Fruit fly (Drosophila melanogaster) whole organism, prepupa: ENCODE data around the gene Sf3b1.

Source experiments
- Blimp-1 ChIP-seq: fragments of 200-800 bp; sonication (Bioruptor generic); optimal IDR thresholded peaks from 3 replicates; lab custom pipeline; 2017; ENCODE audit warnings: missing biosample characterization, missing genetic modification characterization, mild to moderate bottlenecking, moderate library complexity, missing genetic modification reagents
- CG10669 ChIP-seq: fragments of 200-800 bp; sonication (Bioruptor generic); optimal IDR thresholded peaks from 3 replicates; lab custom pipeline; 2018; ENCODE audit warnings: missing biosample characterization, mild to moderate bottlenecking, missing genetic modification characterization, moderate library complexity
- CG11294 ChIP-seq: fragments of 200-800 bp; sonication (Bioruptor generic); IDR thresholded peaks from 2 replicates; pipeline ENCODE4 v1.3.6; 2022; ENCODE audit warnings: missing biosample characterization, missing genetic modification characterization
- CG11762 ChIP-seq: fragments of 200-800 bp; sonication (Bioruptor generic); optimal IDR thresholded peaks from 3 replicates; lab custom pipeline; 2016; ENCODE audit warnings: missing biosample characterization, missing genetic modification characterization; ENCODE audit not compliant: insufficient read depth
- CG11902 ChIP-seq: fragments of 200-800 bp; sonication (Bioruptor generic); optimal IDR thresholded peaks from 3 replicates; lab custom pipeline; 2016; ENCODE audit warnings: missing biosample characterization, missing genetic modification characterization
- CG15336 ChIP-seq: fragments of 200-800 bp; sonication (Bioruptor generic); IDR thresholded peaks from 2 replicates; pipeline ENCODE4 v1.3.6; 2022; ENCODE audit warnings: missing biosample characterization, missing genetic modification characterization
- CG1621 ChIP-seq: fragments of 200-800 bp; sonication (Bioruptor generic); optimal IDR thresholded peaks from 3 replicates; lab custom pipeline; 2018; ENCODE audit warnings: missing biosample characterization, mild to moderate bottlenecking, missing genetic modification characterization
- CG16779 ChIP-seq: fragments of 200-800 bp; sonication (Bioruptor generic); optimal IDR thresholded peaks from 3 replicates; lab custom pipeline; 2017; ENCODE audit warnings: missing biosample characterization, mild to moderate bottlenecking, missing genetic modification characterization
- CG3032 ChIP-seq: fragments of 200-800 bp; optimal IDR thresholded peaks from 2 replicates; lab custom pipeline; 2019; ENCODE audit warnings: missing biosample characterization, mild to moderate bottlenecking, missing genetic modification characterization, moderate library complexity
- CG31627 ChIP-seq: fragments of 200-800 bp; sonication (Bioruptor generic); optimal IDR thresholded peaks from 3 replicates; lab custom pipeline; 2016; ENCODE audit warnings: missing biosample characterization, missing genetic modification characterization
- CG32006 ChIP-seq: fragments of 200-800 bp; sonication (Bioruptor generic); optimal IDR thresholded peaks from 3 replicates; lab custom pipeline; 2017; ENCODE audit warnings: missing biosample characterization, mild to moderate bottlenecking, missing genetic modification characterization
- CG34406 ChIP-seq: fragments of 200-800 bp; sonication (Bioruptor generic); optimal IDR thresholded peaks from 3 replicates; lab custom pipeline; 2016; ENCODE audit warnings: missing biosample characterization, missing genetic modification characterization
- CG3919 ChIP-seq: fragments of 200-800 bp; sonication (Bioruptor generic); optimal IDR thresholded peaks from 3 replicates; lab custom pipeline; 2016; ENCODE audit warnings: missing biosample characterization, missing genetic modification characterization
- CG6163 ChIP-seq: fragments of 200-800 bp; sonication (Bioruptor generic); IDR thresholded peaks from 3 replicates; pipeline ENCODE4 v1.3.6; 2022; ENCODE audit warnings: missing biosample characterization, missing genetic modification characterization
- CG6276 ChIP-seq: fragments of 200-800 bp; sonication (Bioruptor generic); optimal IDR thresholded peaks from 2 replicates; lab custom pipeline; 2017; ENCODE audit warnings: missing biosample characterization, mild to moderate bottlenecking, missing genetic modification characterization
- CG6792 ChIP-seq: fragments of 200-800 bp; sonication (Bioruptor generic); optimal IDR thresholded peaks from 3 replicates; lab custom pipeline; 2016; ENCODE audit warnings: missing biosample characterization, missing genetic modification characterization
- CG6808 ChIP-seq: fragments of 200-800 bp; sonication (Bioruptor generic); optimal IDR thresholded peaks from 3 replicates; lab custom pipeline; 2017; ENCODE audit warnings: missing biosample characterization, missing genetic modification characterization, mild to moderate bottlenecking, moderate library complexity, missing genetic modification reagents
- CG6854 ChIP-seq: fragments of 200-800 bp; sonication (Bioruptor generic); optimal IDR thresholded peaks from 2 replicates; lab custom pipeline; 2017; ENCODE audit warnings: missing biosample characterization, mild to moderate bottlenecking, missing genetic modification characterization
- CG7368 ChIP-seq: fragments of 200-800 bp; sonication (Bioruptor generic); optimal IDR thresholded peaks from 3 replicates; lab custom pipeline; 2016; ENCODE audit warnings: missing biosample characterization, missing genetic modification characterization
- CG8632 ChIP-seq: fragments of 200-800 bp; sonication (Bioruptor generic); optimal IDR thresholded peaks from 3 replicates; lab custom pipeline; 2016; ENCODE audit warnings: missing biosample characterization, missing genetic modification characterization
- CG9139 ChIP-seq: fragments of 200-800 bp; sonication (Bioruptor generic); optimal IDR thresholded peaks from 3 replicates; lab custom pipeline; 2017; ENCODE audit warnings: missing biosample characterization, mild to moderate bottlenecking, missing genetic modification characterization
- Eip75B ChIP-seq: fragments of 200-800 bp; sonication (Bioruptor generic); optimal IDR thresholded peaks from 3 replicates; lab custom pipeline; 2016; ENCODE audit warnings: missing biosample characterization, missing genetic modification characterization
- Eip78C ChIP-seq: fragments of 200-800 bp; sonication (Bioruptor generic); peaks from one replicate; lab custom pipeline; 2016; ENCODE audit warnings: missing biosample characterization, missing genetic modification characterization
- Eip93F ChIP-seq: fragments of 200-800 bp; sonication (Bioruptor generic); optimal IDR thresholded peaks from 2 replicates; lab custom pipeline; 2016; ENCODE audit warnings: missing biosample characterization, mild to moderate bottlenecking, missing genetic modification characterization
- Ets21C ChIP-seq: fragments of 200-800 bp; sonication (Bioruptor generic); optimal IDR thresholded peaks from 3 replicates; lab custom pipeline; 2016; ENCODE audit warnings: missing biosample characterization, missing genetic modification characterization
- Ets96B ChIP-seq: fragments of 200-800 bp; optimal IDR thresholded peaks from 2 replicates; lab custom pipeline; 2019; ENCODE audit warnings: missing biosample characterization, mild to moderate bottlenecking, missing genetic modification characterization, moderate library complexity
- Gug ChIP-seq: fragments of 200-800 bp; sonication (Bioruptor generic); IDR thresholded peaks from 2 replicates; pipeline ENCODE4 v1.3.6; 2022; ENCODE audit warnings: missing biosample characterization, missing genetic modification characterization
- Hr4 ChIP-seq: fragments of 200-800 bp; sonication (Bioruptor generic); optimal IDR thresholded peaks from 3 replicates; lab custom pipeline; 2016; ENCODE audit warnings: missing biosample characterization, missing genetic modification characterization
- Met ChIP-seq: fragments of 200-800 bp; sonication (Bioruptor generic); optimal IDR thresholded peaks from 3 replicates; lab custom pipeline; 2016; ENCODE audit warnings: missing biosample characterization, missing genetic modification characterization
- OdsH ChIP-seq: fragments of 200-800 bp; sonication (Bioruptor generic); optimal IDR thresholded peaks from 3 replicates; lab custom pipeline; 2016; ENCODE audit warnings: missing biosample characterization, missing genetic modification characterization
- Smox ChIP-seq: fragments of 200-800 bp; sonication (Bioruptor generic); optimal IDR thresholded peaks from 3 replicates; lab custom pipeline; 2016; ENCODE audit warnings: missing biosample characterization, missing genetic modification characterization
- Sox102F ChIP-seq: fragments of 200-800 bp; sonication (Bioruptor generic); optimal IDR thresholded peaks from 2 replicates; lab custom pipeline; 2016; ENCODE audit warnings: missing biosample characterization, mild to moderate bottlenecking, missing genetic modification characterization
- Sox15 ChIP-seq: fragments of 200-800 bp; sonication (Bioruptor generic); optimal IDR thresholded peaks from 3 replicates; lab custom pipeline; 2016; ENCODE audit warnings: missing biosample characterization, missing genetic modification characterization
- achi ChIP-seq: fragments of 200-800 bp; sonication (Bioruptor generic); optimal IDR thresholded peaks from 3 replicates; lab custom pipeline; 2016; ENCODE audit warnings: missing biosample characterization, missing genetic modification characterization
- cyc ChIP-seq: fragments of 200-800 bp; sonication (Bioruptor generic); optimal IDR thresholded peaks from 3 replicates; lab custom pipeline; 2016; ENCODE audit warnings: missing biosample characterization, missing genetic modification characterization
- dsx ChIP-seq: fragments of 200-800 bp; optimal IDR thresholded peaks from 3 replicates; lab custom pipeline; 2019; ENCODE audit warnings: missing biosample characterization, mild to moderate bottlenecking, missing genetic modification characterization, moderate library complexity; ENCODE audit not compliant: poor library complexity, severe bottlenecking
- eg ChIP-seq: fragments of 200-800 bp; sonication (Bioruptor generic); IDR thresholded peaks from 3 replicates; pipeline ENCODE4 v1.3.6; 2022; ENCODE audit warnings: missing biosample characterization, missing genetic modification characterization
- fd59A ChIP-seq: fragments of 200-800 bp; sonication (Bioruptor generic); optimal IDR thresholded peaks from 2 replicates; lab custom pipeline; 2017; ENCODE audit warnings: missing biosample characterization, mild to moderate bottlenecking, missing genetic modification characterization, missing genetic modification reagents
- fd85E ChIP-seq: fragments of 200-800 bp; sonication (Bioruptor generic); optimal IDR thresholded peaks from 3 replicates; lab custom pipeline; 2016; ENCODE audit warnings: missing biosample characterization, missing genetic modification characterization
- fkh ChIP-seq: fragments of 200-800 bp; sonication (Bioruptor generic); optimal IDR thresholded peaks from 3 replicates; lab custom pipeline; 2017; ENCODE audit warnings: missing biosample characterization, mild to moderate bottlenecking, missing genetic modification characterization, moderate library complexity
- lz ChIP-seq: fragments of 200-800 bp; sonication (Bioruptor generic); optimal IDR thresholded peaks from 3 replicates; lab custom pipeline; 2016; ENCODE audit warnings: missing biosample characterization, missing genetic modification characterization
- net ChIP-seq: fragments of 200-800 bp; sonication (Bioruptor generic); optimal IDR thresholded peaks from 3 replicates; lab custom pipeline; 2016; ENCODE audit warnings: missing biosample characterization, missing genetic modification characterization
- pdm3 ChIP-seq: fragments of 200-800 bp; sonication (Bioruptor generic); optimal IDR thresholded peaks from 3 replicates; lab custom pipeline; 2016; ENCODE audit warnings: missing biosample characterization, missing genetic modification characterization
- salr ChIP-seq, 2 experiments: fragments of 200-800 bp; sonication (Bioruptor generic); optimal IDR thresholded peaks; 3 replicates each; lab custom pipeline; 2016 to 2018; ENCODE audit warnings: missing biosample characterization in 2 of 2, missing genetic modification characterization in 2 of 2, mild to moderate bottlenecking in 1 of 2
- spab ChIP-seq: fragments of 200-800 bp; sonication (Bioruptor generic); optimal IDR thresholded peaks from 2 replicates; lab custom pipeline; 2017; ENCODE audit warnings: missing biosample characterization, mild to moderate bottlenecking, missing genetic modification characterization, missing genetic modification reagents
- ss ChIP-seq, 2 experiments: fragments of 200-800 bp; sonication (Bioruptor generic); optimal IDR thresholded peaks; 2 replicates in 1 of 2; 3 replicates in 1 of 2; lab custom pipeline; 2017 to 2018; ENCODE audit warnings: mild to moderate bottlenecking in 2 of 2, missing biosample characterization in 2 of 2, missing genetic modification characterization in 2 of 2, moderate library complexity in 1 of 2
- vri ChIP-seq: fragments of 200-800 bp; sonication (Bioruptor generic); optimal IDR thresholded peaks from 3 replicates; lab custom pipeline; 2016; ENCODE audit warnings: missing biosample characterization, mild to moderate bottlenecking, missing genetic modification characterization

The Sf3b1 gene

dm6 chr2L:608143-608542 is 40.0 kb downstream of the Sf3b1 start (continued):
- TF ChIP-seq CG3032 (tag; lab: Kevin White, UChicago) = peak; percentile 81
- TF ChIP-seq CG9139 (GFP tag; lab: Kevin White, UChicago) = peak; percentile 57
- TF ChIP-seq CG6854 (GFP tag; lab: Kevin White, UChicago) = no peak
- TF ChIP-seq fd85E (GFP tag; lab: Kevin White, UChicago) = no peak
- no peak for TF ChIP-seq Sox102F
- no peak for TF ChIP-seq Ets21C (GFP tag; lab: Kevin White, UChicago)
- TF ChIP-seq ss (GFP tag; optimal IDR thresholded peaks at IDR 0.05; lab: Kevin White, UChicago) = peak; percentile 71 to 73
- no peak for TF ChIP-seq Smox (GFP tag; lab: Kevin White, UChicago)
- TF ChIP-seq Eip75B (GFP tag; lab: Kevin White, UChicago) = peak; percentile 68
- TF ChIP-seq CG15336 (GFP tag; lab: Robert Waterston, UW) = peak; percentile 83
- no peak for TF ChIP-seq fkh (GFP tag; lab: Kevin White, UChicago)
- TF ChIP-seq Eip93F (GFP tag; lab: Kevin White, UChicago) = no peak
- peak; percentile 16 for TF ChIP-seq CG6792 (GFP tag; lab: Kevin White, UChicago)
- no peak for TF ChIP-seq cyc (GFP tag; lab: Kevin White, UChicago)
- peak; percentile 79; the same call in 2 of the 3 replicates for TF ChIP-seq CG6163
- peak; percentile 54 for TF ChIP-seq CG16779 (tag; lab: Kevin White, UChicago)
- no peak for TF ChIP-seq Sox15 (GFP tag; lab: Kevin White, UChicago)
- peak; percentile 33; the same call in 1 of the 2 replicates for TF ChIP-seq Gug (GFP tag; lab: Robert Waterston, UW)
- TF ChIP-seq CG3919 (GFP tag; lab: Kevin White, UChicago) = peak; percentile 63
- peak; percentile 51 to 63 for TF ChIP-seq salr (GFP tag; optimal IDR thresholded peaks at IDR 0.05; lab: Kevin White, UChicago)
- peak; percentile 4 for TF ChIP-seq Met (GFP tag; lab: Kevin White, UChicago)
- TF ChIP-seq dsx (GFP tag; lab: Kevin White, UChicago) = peak; percentile 68

DNA sequence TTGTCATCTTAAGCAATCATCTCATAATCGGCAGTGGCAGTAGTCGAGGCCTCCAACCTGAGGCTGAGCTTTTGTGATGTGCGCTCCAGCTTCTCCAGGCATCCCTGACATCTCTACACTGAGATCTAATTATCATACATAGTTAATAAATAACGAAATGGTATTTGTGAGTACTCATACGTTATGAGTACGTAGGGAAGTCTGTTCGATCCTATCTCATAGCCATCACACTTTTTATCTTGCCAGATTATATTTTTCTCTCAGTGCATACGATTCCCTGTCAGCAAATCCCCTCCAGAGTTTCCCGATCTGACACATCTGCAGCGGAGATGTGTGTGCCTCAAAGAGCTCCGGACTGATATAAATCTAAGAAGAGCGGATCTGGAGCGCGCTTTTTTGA is 41.4 kb downstream of the Sf3b1 start:
- TF ChIP-seq spab (GFP tag; lab: Kevin White, UChicago) (peak; percentile 61), CG11762 (GFP tag; lab: Kevin White, UChicago) (no peak), vri (GFP tag; lab: Kevin White, UChicago) (no peak), CG15336 (GFP tag; lab: Robert Waterston, UW) (0 out of 2 replicates have a peak, but pooled peaks have one; percentile 35), Eip93F (GFP tag; lab: Kevin White, UChicago) (no peak), Met (GFP tag; lab: Kevin White, UChicago) (peak; percentile 32), eg (0 out of 3 replicates have a peak, but pooled peaks have one; percentile 24), CG10669 (GFP tag; lab: Kevin White, UChicago) (peak; percentile 70), achi (GFP tag; lab: Kevin White, UChicago) (peak; percentile 64), dsx (GFP tag; lab: Kevin White, UChicago) (peak; percentile 48), CG9139 (GFP tag; lab: Kevin White, UChicago) (peak; percentile 44), CG3919 (GFP tag; lab: Kevin White, UChicago) (peak; percentile 69), Blimp-1 (GFP tag; lab: Kevin White, UChicago) (no peak), CG34406 (GFP tag; lab: Kevin White, UChicago) (peak; percentile 12), CG32006 (GFP tag; lab: Kevin White, UChicago) (peak; percentile 51), cyc (GFP tag; lab: Kevin White, UChicago) (no peak), Gug (GFP tag; lab: Robert Waterston, UW) (peak; percentile 33), Sox102F (no peak), CG1621 (tag; lab: Kevin White, UChicago) (peak; percentile 78), OdsH (GFP tag; lab: Kevin White, UChicago) (peak; percentile 59), CG7368 (peak; percentile 5), CG6854 (GFP tag; lab: Kevin White, UChicago) (no peak), CG31627 (GFP tag; lab: Kevin White, UChicago) (peak; percentile 4), ss (GFP tag; optimal IDR thresholded peaks at IDR 0.05; lab: Kevin White, UChicago) (peak; percentile 51 to 58), CG6808 (GFP tag; lab: Kevin White, UChicago) (peak; percentile 75), CG3032 (tag; lab: Kevin White, UChicago) (peak; percentile 62), CG11294 (GFP tag; lab: Robert Waterston, UW) (no peak), CG6276 (GFP tag; lab: Kevin White, UChicago) (no peak), net (peak; percentile 12), pdm3 (GFP tag; lab: Kevin White, UChicago) (peak; percentile 65), Eip78C (peak; percentile 91), fd59A (peak; percentile 67), Ets96B (tag; lab: Kevin White, UChicago) (peak; percentile 76), Hr4 (GFP tag; lab: Kevin White, UChicago) (peak; percentile 1), lz (GFP tag; lab: Kevin White, UChicago) (peak; percentile 27), CG8632 (GFP tag; lab: Kevin White, UChicago) (peak; percentile 30), CG11902 (GFP tag; lab: Kevin White, UChicago) (no peak), Ets21C (GFP tag; lab: Kevin White, UChicago) (no peak)
